Worm (Caenorhabditis elegans): ENCODE data around the gene Y38E10A.33.

- TF ChIP-seq dao-5 (tag; optimal IDR thresholded peaks at IDR 0.05) (no peak), W03F9.2 (tag; optimal IDR thresholded peaks at IDR 0.05) (peak; percentile 84)
Measured at ce11 chrII:12677975-12678866, 1.2 kb downstream of the Y38E10A.33 start.

Measured in whole organism, L4/young adult.